Fruit fly (Drosophila melanogaster): ENCODE measurements around the gene CG9630.

- TF ChIP-seq tj (GFP tag; optimal IDR thresholded peaks at IDR 0.05) = no peak
- TF ChIP-seq cnc (optimal IDR thresholded peaks at IDR 0.05) = no peak
- TF ChIP-seq Hr96 (GFP tag; optimal IDR thresholded peaks at IDR 0.05) = no peak
- no peak for TF ChIP-seq CG33017 (tag; optimal IDR thresholded peaks at IDR 0.05)
- TF ChIP-seq CG11617 (GFP tag; optimal IDR thresholded peaks at IDR 0.05) = no peak
- TF ChIP-seq pad (GFP tag; optimal IDR thresholded peaks at IDR 0.05) = peak; percentile 7
- TF ChIP-seq CG14711 (tag; optimal IDR thresholded peaks at IDR 0.05) = no peak
- TF ChIP-seq CG5204 (GFP tag; optimal IDR thresholded peaks at IDR 0.05) = no peak
- TF ChIP-seq toe (GFP tag; optimal IDR thresholded peaks at IDR 0.05) = no peak
- no peak for TF ChIP-seq kay (GFP tag; ENCODE audit: borderline replicate concordance)
- peak; percentile 64 for TF ChIP-seq bab1 (GFP tag; optimal IDR thresholded peaks at IDR 0.05)
- peak; percentile 6 for TF ChIP-seq Mnt (GFP tag; optimal IDR thresholded peaks at IDR 0.05)
- peak; percentile 8 for TF ChIP-seq CG12768 (GFP tag; optimal IDR thresholded peaks at IDR 0.05)
Measured at dm6 chr3R:8303848-8304247, 34.2 kb upstream of the CG9630 start, which contains the start of gene nac.

Data from whole organism, adult.